Worm (Caenorhabditis elegans): Measurements from ENCODE around the gene B0034.5.

DNA sequence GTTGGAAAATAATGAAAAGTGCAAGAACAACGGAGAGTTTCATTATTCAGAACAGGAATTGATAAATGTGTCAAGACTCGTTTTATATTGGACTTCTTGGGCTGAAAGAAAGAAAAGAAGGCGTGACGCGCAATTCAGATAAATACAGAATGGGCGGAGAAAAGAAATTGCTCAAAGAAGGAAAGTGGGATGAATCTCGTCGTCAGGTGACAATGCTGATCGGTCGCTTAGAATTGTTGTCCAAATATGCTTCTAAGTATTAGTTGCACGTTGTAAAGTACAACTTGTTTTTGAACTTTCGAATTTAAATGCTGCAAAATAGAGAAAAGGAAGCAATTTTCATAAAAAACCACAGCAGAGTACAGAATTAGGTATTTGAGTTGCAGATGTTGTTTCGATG, 15.9 kb upstream of the B0034.5 start, which contains the start of gene ins-3:
- TF ChIP-seq ama-1 (optimal IDR thresholded peaks at IDR 0.05) (no peak), ceh-13 (GFP tag; optimal IDR thresholded peaks at IDR 0.05) (no peak), tbx-11 (GFP tag; IDR thresholded peaks at IDR 0.05) (no peak), hmbx-1 (tag; optimal IDR thresholded peaks at IDR 0.05) (no peak), flt-1 (GFP tag; IDR thresholded peaks at IDR 0.05) (no peak)
